Worm (Caenorhabditis elegans) whole organism, early embryonic: ENCODE results near the gene W07G1.7.

ENCODE experiments used
- B0310.2 ChIP-seq: sonication (generic microtip); optimal IDR thresholded peaks from 2 replicates; lab custom pipeline; 2016; ENCODE audit warnings: mild to moderate bottlenecking, missing genetic modification characterization, missing compliant biosample characterization
- F13C5.2 ChIP-seq: sonication (generic microtip); optimal IDR thresholded peaks from 2 replicates; lab custom pipeline; 2017; ENCODE audit warnings: mild to moderate bottlenecking, missing genetic modification characterization, inconsistent platforms, missing compliant biosample characterization
- aly-1 ChIP-seq: sonication (generic microtip); optimal IDR thresholded peaks from 2 replicates; lab custom pipeline; 2016; ENCODE audit warnings: missing genetic modification characterization, missing compliant biosample characterization
- ama-1 ChIP-seq: fragments of 150-350 bp; optimal IDR thresholded peaks from 2 replicates; lab custom pipeline; 2014
- ceh-13 ChIP-seq: fragments of 200-800 bp; sonication (Bioruptor generic); optimal IDR thresholded peaks from 2 replicates; lab custom pipeline; 2018; ENCODE audit warnings: mild to moderate bottlenecking, missing genetic modification characterization, missing compliant biosample characterization
- ceh-36 ChIP-seq: sonication (generic microtip); optimal IDR thresholded peaks from 2 replicates; lab custom pipeline; 2016; ENCODE audit warnings: missing genetic modification characterization, inconsistent platforms, missing compliant biosample characterization
- ets-7 ChIP-seq: sonication (generic microtip); optimal IDR thresholded peaks from 2 replicates; lab custom pipeline; 2016; ENCODE audit warnings: missing genotype, missing genetic modification characterization, missing compliant biosample characterization
- flt-1 ChIP-seq: fragments of 200-800 bp; sonication (Bioruptor generic); IDR thresholded peaks from 2 replicates; pipeline ENCODE4 v1.3.6; 2022; ENCODE audit warnings: missing genetic modification characterization, missing compliant biosample characterization
- hmbx-1 ChIP-seq: sonication (generic microtip); optimal IDR thresholded peaks from 2 replicates; lab custom pipeline; 2016; ENCODE audit warnings: mild to moderate bottlenecking, missing genetic modification characterization, missing compliant biosample characterization
- hmg-4 ChIP-seq: fragments of 200-800 bp; sonication (Bioruptor generic); optimal IDR thresholded peaks from 2 replicates; lab custom pipeline; 2018; ENCODE audit warnings: mild to moderate bottlenecking, missing genetic modification characterization, missing compliant biosample characterization
- hnd-1 ChIP-seq: sonication (generic microtip); optimal IDR thresholded peaks from 2 replicates; lab custom pipeline; 2016; ENCODE audit warnings: missing genetic modification characterization, missing compliant biosample characterization
- pes-1 ChIP-seq: fragments of 200-800 bp; sonication (Bioruptor generic); IDR thresholded peaks from 2 replicates; pipeline ENCODE4 v1.3.6; 2022; ENCODE audit warnings: missing genetic modification reagents, missing genetic modification characterization, missing compliant biosample characterization
- scrt-1 ChIP-seq: fragments of 200-800 bp; sonication (Bioruptor generic); IDR thresholded peaks from 2 replicates; pipeline ENCODE4 v1.3.6; 2022; ENCODE audit warnings: missing genetic modification characterization, missing compliant biosample characterization
- sea-1 ChIP-seq: fragments of 200-800 bp; sonication (Bioruptor generic); conservative IDR thresholded peaks from 2 replicates; pipeline ENCODE4 v1.3.6; 2022; ENCODE audit warnings: missing genetic modification characterization, missing compliant biosample characterization
- tbx-11 ChIP-seq: fragments of 200-800 bp; sonication (Bioruptor generic); IDR thresholded peaks from 2 replicates; pipeline ENCODE4 v1.3.6; 2022; ENCODE audit warnings: missing genetic modification characterization, missing compliant biosample characterization
- tbx-37 ChIP-seq: fragments of 200-800 bp; sonication (Bioruptor generic); conservative IDR thresholded peaks from 2 replicates; pipeline ENCODE4 v1.3.6; 2022; ENCODE audit warnings: missing genetic modification reagents, missing genetic modification characterization, missing compliant biosample characterization
- tra-4 ChIP-seq: sonication (generic microtip); optimal IDR thresholded peaks from 2 replicates; lab custom pipeline; 2017; ENCODE audit warnings: missing genetic modification characterization, missing compliant biosample characterization

Gene W07G1.7

ce11 chrII:13945527-13945926 lies 20.6 kb downstream of the W07G1.7 start:
- no peak for TF ChIP-seq scrt-1 (GFP tag; lab: Robert Waterston, UW)
- TF ChIP-seq ama-1 (lab: Kevin White, UChicago): no peak
- TF ChIP-seq tra-4 (tag; lab: Kevin White, UChicago): no peak
- no peak for TF ChIP-seq B0310.2 (tag; lab: Kevin White, UChicago)
- TF ChIP-seq ceh-36 (tag; lab: Kevin White, UChicago): no peak
- TF ChIP-seq ets-7 (tag; lab: Kevin White, UChicago): no peak
- no peak for TF ChIP-seq tbx-37
- no peak for TF ChIP-seq sea-1 (GFP tag; lab: Robert Waterston, UW)
- no peak for TF ChIP-seq tbx-11
- no peak for TF ChIP-seq hnd-1 (tag; lab: Kevin White, UChicago)
- no peak for TF ChIP-seq flt-1 (GFP tag; lab: Robert Waterston, UW)
- TF ChIP-seq hmg-4 (GFP tag; lab: Kevin White, UChicago): no peak
- TF ChIP-seq F13C5.2 (tag; lab: Kevin White, UChicago): no peak
- TF ChIP-seq hmbx-1: no peak
- TF ChIP-seq ceh-13 (GFP tag; lab: Kevin White, UChicago): no peak
- TF ChIP-seq pes-1 (GFP tag; lab: Robert Waterston, UW): no peak
- no peak for TF ChIP-seq aly-1 (tag; lab: Kevin White, UChicago)

ce11 chrII:13939531-13939930 lies 26.6 kb downstream of the W07G1.7 start, which contains the start of gene W07G1.1:
Gene W07G1.1 (minus strand): TSS chrII:13939631.
- TF ChIP-seq hnd-1 (tag; lab: Kevin White, UChicago): no peak
- no peak for TF ChIP-seq hmg-4 (GFP tag; lab: Kevin White, UChicago)
- TF ChIP-seq F13C5.2 (tag; lab: Kevin White, UChicago): no peak
- no peak for TF ChIP-seq ceh-36 (tag; lab: Kevin White, UChicago)
- TF ChIP-seq scrt-1 (GFP tag; lab: Robert Waterston, UW): no peak
- TF ChIP-seq aly-1 (tag; lab: Kevin White, UChicago): no peak
- TF ChIP-seq sea-1 (GFP tag; lab: Robert Waterston, UW): no peak
- TF ChIP-seq B0310.2 (tag; lab: Kevin White, UChicago): no peak
- TF ChIP-seq tbx-37: no peak
- no peak for TF ChIP-seq ama-1 (lab: Kevin White, UChicago)
- TF ChIP-seq hmbx-1: no peak
- TF ChIP-seq tbx-11: no peak
- no peak for TF ChIP-seq tra-4 (tag; lab: Kevin White, UChicago)
- no peak for TF ChIP-seq ceh-13 (GFP tag; lab: Kevin White, UChicago)
- no peak for TF ChIP-seq flt-1 (GFP tag; lab: Robert Waterston, UW)
- TF ChIP-seq ets-7 (tag; lab: Kevin White, UChicago): no peak
- no peak for TF ChIP-seq pes-1 (GFP tag; lab: Robert Waterston, UW)

- no peak for TF ChIP-seq ceh-36 (tag; lab: Kevin White, UChicago)
- TF ChIP-seq ceh-13 (GFP tag; lab: Kevin White, UChicago): no peak
- no peak for TF ChIP-seq B0310.2 (tag; lab: Kevin White, UChicago)
- TF ChIP-seq ets-7 (tag; lab: Kevin White, UChicago): no peak
- no peak for TF ChIP-seq tbx-11
- TF ChIP-seq hnd-1 (tag; lab: Kevin White, UChicago): no peak
- no peak for TF ChIP-seq tbx-37
- TF ChIP-seq aly-1 (tag; lab: Kevin White, UChicago): no peak
- no peak for TF ChIP-seq pes-1 (GFP tag; lab: Robert Waterston, UW)
- no peak for TF ChIP-seq F13C5.2 (tag; lab: Kevin White, UChicago)
- TF ChIP-seq flt-1 (GFP tag; lab: Robert Waterston, UW): no peak
- no peak for TF ChIP-seq scrt-1 (GFP tag; lab: Robert Waterston, UW)
- TF ChIP-seq tra-4 (tag; lab: Kevin White, UChicago): no peak
- no peak for TF ChIP-seq hmg-4 (GFP tag; lab: Kevin White, UChicago)
Observed at ce11 chrII:13938290-13938689, 27.9 kb downstream of the W07G1.7 start.

- TF ChIP-seq ceh-36 (tag; lab: Kevin White, UChicago) (no peak), ets-7 (tag; lab: Kevin White, UChicago) (no peak), scrt-1 (GFP tag; lab: Robert Waterston, UW) (no peak), hmg-4 (GFP tag; lab: Kevin White, UChicago) (no peak), hmbx-1 (no peak), F13C5.2 (tag; lab: Kevin White, UChicago) (no peak), flt-1 (GFP tag; lab: Robert Waterston, UW) (no peak), tbx-11 (no peak), aly-1 (tag; lab: Kevin White, UChicago) (no peak), ceh-13 (GFP tag; lab: Kevin White, UChicago) (no peak), tbx-37 (no peak), ama-1 (lab: Kevin White, UChicago) (no peak), sea-1 (GFP tag; lab: Robert Waterston, UW) (no peak), B0310.2 (tag; lab: Kevin White, UChicago) (no peak)
Observed at ce11 chrII:13935907-13936306, 30.2 kb downstream of the W07G1.7 start.

- TF ChIP-seq F13C5.2 (tag; lab: Kevin White, UChicago) (no peak), aly-1 (tag; lab: Kevin White, UChicago) (no peak), scrt-1 (GFP tag; lab: Robert Waterston, UW) (no peak), tbx-37 (no peak), hmbx-1 (no peak), B0310.2 (tag; lab: Kevin White, UChicago) (no peak), tra-4 (tag; lab: Kevin White, UChicago) (no peak), flt-1 (GFP tag; lab: Robert Waterston, UW) (no peak), hnd-1 (tag; lab: Kevin White, UChicago) (no peak), ets-7 (tag; lab: Kevin White, UChicago) (no peak)
Observed at ce11 chrII:13933534-13933933, 32.6 kb downstream of the W07G1.7 start.

ce11 chrII:13931944-13932343 lies 34.2 kb downstream of the W07G1.7 start, which contains the start of gene hot-3:
Gene hot-3 (minus strand): TSS chrII:13932044.
- no peak for TF ChIP-seq tbx-11
- TF ChIP-seq ets-7 (tag; lab: Kevin White, UChicago): no peak
- TF ChIP-seq aly-1 (tag; lab: Kevin White, UChicago): no peak
- no peak for TF ChIP-seq ceh-13 (GFP tag; lab: Kevin White, UChicago)
- TF ChIP-seq tra-4 (tag; lab: Kevin White, UChicago): no peak
- TF ChIP-seq pes-1 (GFP tag; lab: Robert Waterston, UW): no peak
- TF ChIP-seq B0310.2 (tag; lab: Kevin White, UChicago): no peak
- TF ChIP-seq hmg-4 (GFP tag; lab: Kevin White, UChicago): no peak
- no peak for TF ChIP-seq flt-1 (GFP tag; lab: Robert Waterston, UW)
- no peak for TF ChIP-seq F13C5.2 (tag; lab: Kevin White, UChicago)
- TF ChIP-seq sea-1 (GFP tag; lab: Robert Waterston, UW): no peak
- no peak for TF ChIP-seq tbx-37
- no peak for TF ChIP-seq ceh-36 (tag; lab: Kevin White, UChicago)
- TF ChIP-seq ama-1 (lab: Kevin White, UChicago): no peak
